Worm (Caenorhabditis elegans): ENCODE results near the gene gst-4.

ce11 chrIV:10188505-10188904 lies 46.5 kb downstream of the gst-4 start:
- no peak for TF ChIP-seq ztf-23 (GFP tag; IDR thresholded peaks at IDR 0.05)
- no peak for TF ChIP-seq ztf-29 (GFP tag; IDR thresholded peaks at IDR 0.05)
- no peak for TF ChIP-seq flt-1 (GFP tag; IDR thresholded peaks at IDR 0.05)
- no peak for TF ChIP-seq T22C8.4 (GFP tag; IDR thresholded peaks at IDR 0.05)
- no peak for TF ChIP-seq tab-1 (GFP tag; IDR thresholded peaks at IDR 0.05)
- TF ChIP-seq med-1 (GFP tag; optimal IDR thresholded peaks at IDR 0.05; ENCODE audit: insufficient read depth) = no peak

All from whole organism, midembryonic.